Worm (Caenorhabditis elegans) whole organism, midembryonic: ENCODE data around the gene tdc-1.

Experiments
- T22C8.4 ChIP-seq: fragments of 200-800 bp; sonication (Bioruptor generic); IDR thresholded peaks from 2 replicates; pipeline ENCODE4 v1.3.6; 2022; ENCODE audit warnings: missing genetic modification characterization, missing compliant biosample characterization
- cog-1 ChIP-seq: sonication (generic microtip); optimal IDR thresholded peaks from 2 replicates; lab custom pipeline; 2016; ENCODE audit warnings: missing genetic modification characterization, missing compliant biosample characterization
- flt-1 ChIP-seq: fragments of 200-800 bp; sonication (Bioruptor generic); IDR thresholded peaks from 2 replicates; pipeline ENCODE4 v1.3.6; 2022; ENCODE audit warnings: missing genetic modification characterization, missing compliant biosample characterization
- klf-2 ChIP-seq: fragments of 200-800 bp; sonication (Bioruptor generic); conservative IDR thresholded peaks from 2 replicates; pipeline ENCODE4 v1.3.6; 2022; ENCODE audit warnings: missing genetic modification reagents, missing genetic modification characterization, missing compliant biosample characterization
- med-1 ChIP-seq: sonication (generic microtip); optimal IDR thresholded peaks from 2 replicates; lab custom pipeline; 2017; ENCODE audit warnings: missing genetic modification characterization, mild to moderate bottlenecking, missing compliant biosample characterization, antibody characterized with exemption, missing genetic modification reagents; ENCODE audit not compliant: insufficient read depth
- ref-1 ChIP-seq: fragments of 200-800 bp; sonication (Bioruptor generic); conservative IDR thresholded peaks from 2 replicates; pipeline ENCODE4 v1.3.6; 2022; ENCODE audit warnings: missing genetic modification reagents, missing genetic modification characterization, missing compliant biosample characterization
- tab-1 ChIP-seq: fragments of 200-800 bp; sonication (Bioruptor generic); IDR thresholded peaks from 2 replicates; pipeline ENCODE4 v1.3.6; 2022; ENCODE audit warnings: missing genetic modification characterization, missing compliant biosample characterization
- ztf-23 ChIP-seq: fragments of 200-800 bp; sonication (Bioruptor generic); IDR thresholded peaks from 2 replicates; pipeline ENCODE4 v1.3.6; 2022; ENCODE audit warnings: missing genetic modification reagents, missing genetic modification characterization, missing compliant biosample characterization
- ztf-29 ChIP-seq: fragments of 200-800 bp; sonication (Bioruptor generic); IDR thresholded peaks from 2 replicates; pipeline ENCODE4 v1.3.6; 2022; ENCODE audit warnings: missing genetic modification reagents, missing genetic modification characterization, missing compliant biosample characterization

ce11 chrII:8232489-8232888 lies 37.9 kb upstream of the tdc-1 start, which contains the start of gene M110.7:
- TF ChIP-seq ztf-29 = no peak
- TF ChIP-seq ref-1 (GFP tag; lab: Robert Waterston, UW) = no peak
- no peak for TF ChIP-seq flt-1
- no peak for TF ChIP-seq med-1
- TF ChIP-seq ztf-23 = no peak
- no peak for TF ChIP-seq cog-1
- no peak for TF ChIP-seq tab-1
- TF ChIP-seq T22C8.4 (GFP tag; lab: Robert Waterston, UW) = no peak
- TF ChIP-seq klf-2 (GFP tag; lab: Robert Waterston, UW) = no peak
